Worm (Caenorhabditis elegans) whole organism, L4 larva: ENCODE results near the gene irld-44.

ENCODE experiments used
- F26F4.8 ChIP-seq: fragments of 200-800 bp; sonication (Bioruptor generic); conservative IDR thresholded peaks from 2 replicates; pipeline ENCODE4 v1.3.6; 2022; ENCODE audit warnings: missing genetic modification characterization, missing compliant biosample characterization
- ama-1 ChIP-seq: fragments of 150-350 bp; optimal IDR thresholded peaks from 2 replicates; lab custom pipeline; 2014; ENCODE audit warnings: inconsistent platforms, mixed read lengths
- ceh-20 ChIP-seq: fragments of 200-800 bp; sonication (Bioruptor generic); IDR thresholded peaks from 2 replicates; pipeline ENCODE4 v1.3.6; 2022; ENCODE audit warnings: missing genetic modification reagents, missing genetic modification characterization, missing compliant biosample characterization
- dmd-6 ChIP-seq: fragments of 200-800 bp; sonication (Bioruptor generic); IDR thresholded peaks from 2 replicates; pipeline ENCODE4 v1.3.6; 2022; ENCODE audit warnings: missing genetic modification reagents, missing genetic modification characterization, missing compliant biosample characterization
- dve-1 ChIP-seq: sonication (generic microtip); optimal IDR thresholded peaks from 2 replicates; lab custom pipeline; 2017; ENCODE audit warnings: antibody characterized with exemption, mild to moderate bottlenecking, missing genetic modification characterization, missing compliant biosample characterization; ENCODE audit not compliant: insufficient read depth
- fkh-10 ChIP-seq: fragments of 150-350 bp; optimal IDR thresholded peaks from 2 replicates; lab custom pipeline; 2014; ENCODE audit warnings: missing biosample characterization, missing genetic modification reagents, missing genetic modification characterization
- zip-11 ChIP-seq: fragments of 200-800 bp; sonication (Bioruptor generic); IDR thresholded peaks from 2 replicates; pipeline ENCODE4 v1.3.6; 2022; ENCODE audit warnings: missing genetic modification characterization, missing compliant biosample characterization

DNA sequence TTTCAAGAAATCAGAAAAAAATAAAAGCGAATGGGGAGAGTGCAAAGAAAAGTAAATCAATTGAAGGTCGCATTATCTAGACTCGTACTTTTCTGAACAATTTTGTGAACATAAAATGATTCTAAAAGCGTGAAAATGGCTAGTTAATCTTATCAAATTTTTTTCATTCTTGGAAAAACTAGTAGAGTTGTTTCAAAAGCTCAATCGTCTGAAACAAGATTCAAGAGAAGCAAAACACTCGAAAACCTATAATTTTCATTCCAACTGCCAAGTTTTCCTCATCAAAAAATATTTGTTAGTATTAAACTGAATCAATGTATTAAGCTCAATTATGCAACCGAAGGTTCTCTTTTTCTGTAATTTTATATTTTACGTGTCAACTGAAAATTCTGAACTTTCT is 3.1 kb upstream of the irld-44 start, which contains the start of gene irld-45:
- TF ChIP-seq fkh-10 (no peak), dve-1 (no peak), dmd-6 (GFP tag; lab: Robert Waterston, UW) (no peak), ama-1 (lab: Kevin White, UChicago) (no peak), F26F4.8 (no peak), zip-11 (GFP tag; lab: Robert Waterston, UW) (no peak), ceh-20 (no peak)
